Fruit fly (Drosophila melanogaster) whole organism, embryonic: ENCODE measurements around the gene cry.

Experiments used
- Atf-2 ChIP-seq: fragments of 200-800 bp; sonication (Bioruptor generic); optimal IDR thresholded peaks from 2 replicates; lab custom pipeline; 2016; ENCODE audit warnings: missing biosample characterization, missing genetic modification characterization
- Atf6 ChIP-seq: fragments of 200-800 bp; sonication (Bioruptor generic); IDR thresholded peaks from 2 replicates; pipeline ENCODE4 v1.3.6; 2022; ENCODE audit warnings: missing biosample characterization, missing genetic modification characterization
- B-H2 ChIP-seq: fragments of 200-800 bp; sonication (Bioruptor generic); optimal IDR thresholded peaks from 2 replicates; lab custom pipeline; 2018; ENCODE audit warnings: missing biosample characterization, mild to moderate bottlenecking, missing genetic modification characterization
- CG1024 ChIP-seq: fragments of 200-800 bp; sonication (Bioruptor generic); IDR thresholded peaks from 2 replicates; pipeline ENCODE4 v1.3.6; 2022; ENCODE audit warnings: missing biosample characterization, missing genetic modification characterization
- CG12942 ChIP-seq: fragments of 200-800 bp; sonication (Bioruptor generic); optimal IDR thresholded peaks from 3 replicates; lab custom pipeline; 2016; ENCODE audit warnings: missing biosample characterization, missing genetic modification characterization
- CG16815 ChIP-seq: fragments of 200-800 bp; sonication (Bioruptor generic); optimal IDR thresholded peaks from 3 replicates; lab custom pipeline; 2017; ENCODE audit warnings: missing biosample characterization, mild to moderate bottlenecking, missing genetic modification characterization
- CG17385 ChIP-seq: fragments of 200-800 bp; sonication (Bioruptor generic); optimal IDR thresholded peaks from 3 replicates; lab custom pipeline; 2018; ENCODE audit warnings: missing biosample characterization, mild to moderate bottlenecking, missing genetic modification characterization
- CG32532 ChIP-seq: fragments of 200-800 bp; sonication (Bioruptor generic); IDR thresholded peaks from 2 replicates; pipeline ENCODE4 v1.3.6; 2022; ENCODE audit warnings: missing biosample characterization, missing genetic modification characterization
- CG34224 ChIP-seq: fragments of 200-800 bp; sonication (Bioruptor generic); IDR thresholded peaks from 3 replicates; pipeline ENCODE4 v1.3.6; 2022; ENCODE audit warnings: missing biosample characterization, missing genetic modification characterization; ENCODE audit not compliant: partially characterized antibody
- CG5180 ChIP-seq: fragments of 200-800 bp; sonication (Bioruptor generic); optimal IDR thresholded peaks from 3 replicates; lab custom pipeline; 2017; ENCODE audit warnings: missing biosample characterization, missing genetic modification characterization, mild to moderate bottlenecking, moderate library complexity, missing genetic modification reagents
- CG8359 ChIP-seq: fragments of 200-800 bp; sonication (Bioruptor generic); optimal IDR thresholded peaks from 2 replicates; lab custom pipeline; 2017; ENCODE audit warnings: missing biosample characterization, mild to moderate bottlenecking, missing genetic modification characterization, borderline replicate concordance
- CG9609 ChIP-seq: fragments of 200-800 bp; sonication (Bioruptor generic); optimal IDR thresholded peaks from 3 replicates; lab custom pipeline; 2016; ENCODE audit warnings: missing biosample characterization, missing genetic modification characterization
- CG9727 ChIP-seq: fragments of 200-800 bp; sonication (Bioruptor generic); optimal IDR thresholded peaks from 3 replicates; lab custom pipeline; 2017; ENCODE audit warnings: missing biosample characterization, mild to moderate bottlenecking, missing genetic modification characterization
- CkIIα-i1 ChIP-seq: fragments of 200-800 bp; sonication (Bioruptor generic); IDR thresholded peaks from 2 replicates; pipeline ENCODE4 v1.3.6; 2022; ENCODE audit warnings: missing biosample characterization, missing genetic modification characterization
- D ChIP-seq, 2 experiments: fragments of 200-800 bp in 1 of 2; fragments of >200 bp in 1 of 2; sonication (Bioruptor generic) in 1 of 2; optimal IDR thresholded peaks; 2 replicates in 1 of 2; 3 replicates in 1 of 2; lab custom pipeline; 2017; ENCODE audit warnings: mild to moderate bottlenecking in 1 of 2, missing biosample characterization in 1 of 2, missing genetic modification characterization in 1 of 2, missing genetic modification reagents in 1 of 2
- Dek ChIP-seq: fragments of 200-800 bp; sonication (Bioruptor generic); optimal IDR thresholded peaks from 3 replicates; lab custom pipeline; 2019; ENCODE audit warnings: missing biosample characterization, mild to moderate bottlenecking, missing genetic modification characterization, moderate library complexity
- Dll ChIP-seq: fragments of 200-800 bp; sonication (Bioruptor generic); IDR thresholded peaks from 4 replicates; pipeline ENCODE4 v1.3.6; 2022; ENCODE audit warnings: missing biosample characterization, missing genetic modification characterization; ENCODE audit not compliant: partially characterized antibody
- Doc3 ChIP-seq: fragments of 200-800 bp; sonication (Bioruptor generic); IDR thresholded peaks from 3 replicates; pipeline ENCODE4 v1.3.6; 2022; ENCODE audit warnings: missing biosample characterization, missing genetic modification characterization; ENCODE audit not compliant: partially characterized antibody
- Drgx ChIP-seq: fragments of 200-800 bp; sonication (Bioruptor generic); IDR thresholded peaks from 2 replicates; pipeline ENCODE4 v1.3.6; 2022; ENCODE audit warnings: missing biosample characterization, missing genetic modification characterization
- Ets65A ChIP-seq: fragments of 200-800 bp; sonication (Bioruptor generic); peaks from one replicate; lab custom pipeline; 2016; ENCODE audit warnings: missing biosample characterization, missing genetic modification characterization
- Lpt ChIP-seq: fragments of >200 bp; optimal IDR thresholded peaks from 2 replicates; lab custom pipeline; 2018; ENCODE audit warnings: missing biosample characterization, missing genetic modification characterization
- MBD-R2 ChIP-seq: fragments of 200-800 bp; sonication (Bioruptor generic); IDR thresholded peaks from 2 replicates; pipeline ENCODE4 v1.3.6; 2022; ENCODE audit warnings: missing biosample characterization, missing genetic modification characterization
- NC2β ChIP-seq: fragments of 200-800 bp; sonication (Bioruptor generic); optimal IDR thresholded peaks from 2 replicates; lab custom pipeline; 2016; ENCODE audit warnings: missing biosample characterization, missing genetic modification characterization
- Neu2 ChIP-seq: fragments of 200-800 bp; sonication (Bioruptor generic); optimal IDR thresholded peaks from 3 replicates; lab custom pipeline; 2016; ENCODE audit warnings: missing biosample characterization, missing genetic modification characterization, borderline replicate concordance
- PHDP ChIP-seq: fragments of 200-800 bp; sonication (Bioruptor generic); optimal IDR thresholded peaks from 3 replicates; lab custom pipeline; 2018; ENCODE audit warnings: missing biosample characterization, mild to moderate bottlenecking, missing genetic modification characterization, moderate library complexity
- Rfx ChIP-seq: fragments of 200-800 bp; sonication (Bioruptor generic); IDR thresholded peaks from 2 replicates; pipeline ENCODE4 v1.3.6; 2022; ENCODE audit warnings: missing biosample characterization, missing genetic modification characterization
- Xbp1 ChIP-seq: fragments of 200-800 bp; sonication (Bioruptor generic); optimal IDR thresholded peaks from 3 replicates; lab custom pipeline; 2016; ENCODE audit warnings: missing biosample characterization, mild to moderate bottlenecking, missing genetic modification characterization
- Xrp1 ChIP-seq: fragments of 200-800 bp; sonication (Bioruptor generic); IDR thresholded peaks from 2 replicates; pipeline ENCODE4 v1.3.6; 2022; ENCODE audit warnings: missing biosample characterization, missing genetic modification characterization
- az2 ChIP-seq: fragments of 200-800 bp; sonication (Bioruptor generic); optimal IDR thresholded peaks from 3 replicates; lab custom pipeline; 2016; ENCODE audit warnings: missing biosample characterization, missing genetic modification characterization
- ewg ChIP-seq: fragments of 200-800 bp; sonication (Bioruptor generic); optimal IDR thresholded peaks from 3 replicates; lab custom pipeline; 2017; ENCODE audit warnings: mild to moderate bottlenecking, missing biosample characterization, missing genetic modification reagents, missing genetic modification characterization
- fd102C ChIP-seq: fragments of 200-800 bp; sonication (Bioruptor generic); optimal IDR thresholded peaks from 2 replicates; lab custom pipeline; 2018; ENCODE audit warnings: missing biosample characterization, mild to moderate bottlenecking, missing genetic modification characterization, moderate library complexity
- ind ChIP-seq: fragments of 200-800 bp; sonication (Bioruptor generic); optimal IDR thresholded peaks from 3 replicates; lab custom pipeline; 2016; ENCODE audit warnings: missing biosample characterization, missing genetic modification characterization
- insv ChIP-seq, 2 experiments: fragments of 200-800 bp; sonication (Bioruptor generic); optimal IDR thresholded peaks; 3 replicates each; lab custom pipeline; 2016 to 2018; ENCODE audit warnings: missing biosample characterization in 2 of 2, missing genetic modification characterization in 2 of 2
- kni ChIP-seq: fragments of 200-800 bp; sonication (Bioruptor generic); optimal IDR thresholded peaks from 3 replicates; lab custom pipeline; 2017; ENCODE audit warnings: mild to moderate bottlenecking, missing biosample characterization, missing genetic modification reagents, missing genetic modification characterization
- lbe ChIP-seq: fragments of 200-800 bp; sonication (Bioruptor generic); optimal IDR thresholded peaks from 2 replicates; lab custom pipeline; 2016; ENCODE audit warnings: missing biosample characterization, mild to moderate bottlenecking, missing genetic modification characterization
- nau ChIP-seq: fragments of 200-800 bp; sonication (Bioruptor generic); optimal IDR thresholded peaks from 3 replicates; lab custom pipeline; 2017; ENCODE audit warnings: missing biosample characterization, mild to moderate bottlenecking, missing genetic modification characterization, missing genetic modification reagents
- phol ChIP-seq: fragments of 200-800 bp; sonication (Bioruptor generic); optimal IDR thresholded peaks from 3 replicates; lab custom pipeline; 2018; ENCODE audit warnings: missing biosample characterization, mild to moderate bottlenecking, missing genetic modification characterization, moderate library complexity
- psq ChIP-seq: fragments of 200-800 bp; sonication (Bioruptor generic); optimal IDR thresholded peaks from 2 replicates; lab custom pipeline; 2017; ENCODE audit warnings: missing biosample characterization, missing genetic modification characterization
- pum ChIP-seq: fragments of 200-800 bp; sonication (Bioruptor generic); optimal IDR thresholded peaks from 2 replicates; lab custom pipeline; 2016; ENCODE audit warnings: missing biosample characterization, missing genetic modification characterization
- rib ChIP-seq: fragments of 200-800 bp; sonication (Bioruptor generic); IDR thresholded peaks from 2 replicates; pipeline ENCODE4 v1.3.6; 2022; ENCODE audit warnings: missing biosample characterization, missing genetic modification characterization
- scrt ChIP-seq: fragments of 200-800 bp; sonication (Bioruptor generic); optimal IDR thresholded peaks from 2 replicates; lab custom pipeline; 2018; ENCODE audit warnings: missing biosample characterization, mild to moderate bottlenecking, missing genetic modification characterization, moderate library complexity
- sqz ChIP-seq: fragments of 200-800 bp; sonication (Bioruptor generic); optimal IDR thresholded peaks from 3 replicates; lab custom pipeline; 2018; ENCODE audit warnings: missing biosample characterization, mild to moderate bottlenecking, missing genetic modification characterization
- toy ChIP-seq: fragments of 200-800 bp; sonication (Bioruptor generic); IDR thresholded peaks from 2 replicates; pipeline ENCODE4 v1.3.6; 2022; ENCODE audit warnings: missing biosample characterization, missing genetic modification characterization
- unc-4 ChIP-seq: fragments of 200-800 bp; sonication (Bioruptor generic); IDR thresholded peaks from 2 replicates; pipeline ENCODE4 v1.3.6; 2022; ENCODE audit warnings: missing biosample characterization, missing genetic modification characterization; ENCODE audit not compliant: partially characterized antibody
- zen2 ChIP-seq: fragments of 200-800 bp; sonication (Bioruptor generic); IDR thresholded peaks from 3 replicates; pipeline ENCODE4 v1.3.6; 2022; ENCODE audit warnings: missing biosample characterization, missing genetic modification characterization; ENCODE audit not compliant: partially characterized antibody
- zf30C ChIP-seq: fragments of 200-800 bp; sonication (Bioruptor generic); optimal IDR thresholded peaks from 3 replicates; lab custom pipeline; 2018; ENCODE audit warnings: missing biosample characterization, mild to moderate bottlenecking, missing genetic modification characterization

Gene cry

DNA sequence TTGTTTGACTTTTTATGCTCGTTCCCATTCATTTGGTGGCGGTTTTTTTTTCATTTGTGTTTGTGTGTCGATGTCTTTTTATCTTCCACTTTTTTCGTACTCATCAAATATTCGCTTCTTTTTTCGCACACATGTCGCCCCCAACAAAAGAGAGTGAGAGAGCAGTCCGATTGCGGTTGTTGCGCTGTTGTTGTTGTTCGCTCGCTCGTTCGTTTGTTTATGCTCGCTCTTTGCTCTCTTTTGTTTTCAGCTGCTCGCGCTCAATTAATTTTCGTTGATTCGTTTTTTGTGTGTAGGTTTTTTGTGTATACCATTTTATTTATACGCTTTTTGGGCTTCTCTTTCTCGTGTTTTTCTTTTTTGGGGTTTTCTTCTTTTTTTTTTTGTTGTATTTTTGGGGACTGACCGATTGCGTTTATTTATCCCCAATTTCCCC lies 46.3 kb upstream of the cry start (continued):
- TF ChIP-seq Doc3 (GFP tag; lab: Robert Waterston, UW) (peak; percentile 28; the same call in 1 of the 3 replicates), zen2 (GFP tag; lab: Robert Waterston, UW) (0 out of 3 replicates have a peak, but pooled peaks have one; percentile 16), CG34224 (peak; percentile 42; the same call in 2 of the 3 replicates), CG9609 (no peak), Atf6 (GFP tag; lab: Robert Waterston, UW) (peak; percentile 17; the same call in 1 of the 2 replicates), insv (GFP tag; optimal IDR thresholded peaks at IDR 0.05; lab: Kevin White, UChicago) (no peak), rib (GFP tag; lab: Robert Waterston, UW) (peak; percentile 44; the same call in 1 of the 2 replicates), Dll (GFP tag; lab: Robert Waterston, UW) (peak; percentile 47; the same call in 1 of the 4 replicates), zf30C (peak; percentile 7), psq (peak; percentile 73), Drgx (GFP tag; lab: Robert Waterston, UW) (peak; percentile 67), CG17385 (GFP tag; lab: Kevin White, UChicago) (peak; percentile 40), CG5180 (GFP tag; lab: Kevin White, UChicago) (peak; percentile 41), CG9727 (no peak), CG16815 (GFP tag; lab: Kevin White, UChicago) (no peak), lbe (GFP tag; lab: Kevin White, UChicago) (peak; percentile 87), CG12942 (GFP tag; lab: Kevin White, UChicago) (no peak), B-H2 (no peak)
- TF ChIP-seq, all 482 proteins: peak for 33

DNA sequence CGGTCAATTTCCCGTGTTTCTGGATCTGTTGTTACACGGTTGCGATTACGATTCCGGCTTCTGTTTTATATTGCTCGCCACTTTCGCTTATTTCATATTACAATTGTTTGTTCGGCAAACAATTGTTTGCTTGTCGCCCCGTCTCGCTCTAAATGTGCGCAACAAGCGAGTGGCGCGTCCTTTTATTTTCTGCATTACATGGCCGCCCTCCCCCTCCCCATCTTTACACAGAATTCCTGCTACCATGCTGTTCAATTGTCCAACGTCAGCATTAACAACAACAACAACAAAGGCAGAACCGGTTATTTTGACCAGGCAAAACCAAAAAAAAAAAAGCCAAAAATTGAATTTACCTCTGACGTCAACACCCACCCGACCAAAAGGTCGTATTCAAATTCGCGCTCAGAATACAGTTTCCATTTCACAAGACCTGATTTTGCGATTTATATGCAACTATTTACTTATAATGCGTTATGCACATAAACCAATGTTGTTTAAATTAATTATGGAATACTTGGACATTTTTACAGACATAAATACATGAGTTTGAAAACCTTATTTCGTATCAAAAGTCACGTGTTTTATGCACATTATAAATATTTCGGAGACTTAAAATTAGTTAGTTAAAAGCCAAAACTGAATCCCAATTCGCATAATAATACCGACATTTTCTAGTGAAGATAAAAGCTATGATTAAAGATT lies 45.7 kb upstream of the cry start:
- TF ChIP-seq pum (GFP tag; lab: Kevin White, UChicago), result no peak
- peak; percentile 30 for TF ChIP-seq Dek (tag; lab: Kevin White, UChicago)
- peak; percentile 3 for TF ChIP-seq Ets65A (GFP tag; lab: Kevin White, UChicago)
- peak; percentile 8 for TF ChIP-seq ewg (GFP tag; lab: Kevin White, UChicago)
- no peak for TF ChIP-seq fd102C (GFP tag; lab: Kevin White, UChicago)
- peak; percentile 34 for TF ChIP-seq PHDP (tag; lab: Kevin White, UChicago)
- TF ChIP-seq Dll (GFP tag; lab: Robert Waterston, UW), result 0 out of 4 replicates have a peak, but pooled peaks have one; percentile 19
- TF ChIP-seq CG32532, result peak; percentile 14; the same call in 1 of the 2 replicates
- peak; percentile 24; the same call in 1 of the 2 replicates for TF ChIP-seq Xrp1 (GFP tag; lab: Robert Waterston, UW)
- peak; percentile 13; the same call in 1 of the 2 replicates for TF ChIP-seq Rfx
- TF ChIP-seq B-H2, result no peak
- no peak for TF ChIP-seq phol (tag; lab: Kevin White, UChicago)
- TF ChIP-seq Xbp1, result no peak
- TF ChIP-seq scrt (GFP tag; lab: Kevin White, UChicago), result peak; percentile 82
- TF ChIP-seq sqz (GFP tag; lab: Kevin White, UChicago), result peak; percentile 97
- no peak for TF ChIP-seq Atf-2 (GFP tag; lab: Kevin White, UChicago)
- peak; percentile 75 for TF ChIP-seq kni (GFP tag; lab: Kevin White, UChicago)
- peak; percentile 62 for TF ChIP-seq az2 (GFP tag; lab: Kevin White, UChicago)
- TF ChIP-seq D (optimal IDR thresholded peaks at IDR 0.05; lab: Kevin White, UChicago), result no peak
- TF ChIP-seq D (GFP tag; optimal IDR thresholded peaks at IDR 0.05; lab: Kevin White, UChicago), result no peak
- no peak for TF ChIP-seq CG1024 (GFP tag; lab: Robert Waterston, UW)
- TF ChIP-seq CG17385 (GFP tag; lab: Kevin White, UChicago), result peak; percentile 4
- TF ChIP-seq NC2β (GFP tag; lab: Kevin White, UChicago), result no peak
- TF ChIP-seq toy (GFP tag; lab: Robert Waterston, UW), result no peak
- TF ChIP-seq CG8359 (GFP tag; lab: Kevin White, UChicago), result no peak
- peak; percentile 10; the same call in 1 of the 2 replicates for TF ChIP-seq unc-4 (GFP tag; lab: Robert Waterston, UW)
- TF ChIP-seq CkIIα-i1 (GFP tag; lab: Robert Waterston, UW), result no peak
- no peak for TF ChIP-seq ind
- TF ChIP-seq MBD-R2 (GFP tag; lab: Robert Waterston, UW), result no peak
- TF ChIP-seq Lpt (GFP tag; lab: Kevin White, UChicago), result no peak
- no peak for TF ChIP-seq Neu2 (GFP tag; lab: Kevin White, UChicago)
- TF ChIP-seq nau, result no peak
